Worm (Caenorhabditis elegans) whole organism, dauer: Measurements from ENCODE around the gene F55A11.6.

ENCODE experiments used
- unc-62 ChIP-seq: sonication (generic microtip); optimal IDR thresholded peaks from 2 replicates; lab custom pipeline; 2017; ENCODE audit warnings: missing biosample characterization, missing genetic modification reagents, missing genetic modification characterization

F55A11.6 gene

ce11 chrV:11802508-11802907, 25.9 kb downstream of the F55A11.6 start:
- no peak for TF ChIP-seq unc-62

DNA sequence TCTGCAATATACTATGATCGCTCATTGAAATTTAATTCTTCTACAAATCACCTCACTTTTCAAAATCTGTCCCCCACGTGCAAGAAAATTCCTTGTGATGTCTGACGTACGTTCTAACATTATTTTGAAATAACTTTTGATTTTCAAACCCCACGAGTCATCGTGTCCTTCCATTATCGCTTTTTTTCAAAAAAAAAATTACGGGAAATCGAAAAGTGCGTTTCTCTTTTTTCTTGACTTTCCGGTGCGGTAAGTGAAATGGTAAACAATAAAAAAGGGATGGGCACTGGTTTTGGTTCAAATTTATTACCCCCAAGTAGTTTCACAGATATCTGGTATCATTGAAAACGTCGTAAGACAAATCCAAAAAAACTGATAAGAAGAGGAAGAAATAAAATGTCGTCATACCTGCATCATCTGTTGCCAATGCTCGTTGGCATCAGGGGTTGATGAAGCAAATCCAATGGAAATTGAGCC, 26.9 kb downstream of the F55A11.6 start:
- TF ChIP-seq unc-62, result no peak

ce11 chrV:11809935-11810334, 33.3 kb downstream of the F55A11.6 start:
- no peak for TF ChIP-seq unc-62

DNA sequence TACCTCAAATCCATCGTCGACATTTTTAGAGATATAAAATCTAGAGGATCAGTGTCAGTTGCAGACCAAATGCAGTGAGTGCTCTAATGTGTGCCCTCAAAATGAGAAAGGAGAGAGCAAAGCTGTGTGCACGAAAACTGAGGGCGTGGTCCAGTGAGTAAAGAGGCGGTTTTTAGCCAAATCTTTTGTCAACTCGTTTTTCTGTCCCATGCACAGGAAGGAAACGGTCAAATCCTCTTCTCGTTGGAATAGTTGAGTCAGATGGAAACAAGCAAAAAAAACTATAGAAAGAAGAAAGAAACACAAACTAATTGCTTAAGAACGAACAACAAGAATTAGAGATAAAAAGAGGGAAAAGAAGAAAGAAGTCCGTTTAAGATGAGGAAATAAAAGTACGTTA, 35.3 kb downstream of the F55A11.6 start, which contains the start of gene D2023.3:
Gene D2023.3, minus strand, starts transcription at position 101 of the 400 bp plus-strand sequence.
- no peak for TF ChIP-seq unc-62

DNA sequence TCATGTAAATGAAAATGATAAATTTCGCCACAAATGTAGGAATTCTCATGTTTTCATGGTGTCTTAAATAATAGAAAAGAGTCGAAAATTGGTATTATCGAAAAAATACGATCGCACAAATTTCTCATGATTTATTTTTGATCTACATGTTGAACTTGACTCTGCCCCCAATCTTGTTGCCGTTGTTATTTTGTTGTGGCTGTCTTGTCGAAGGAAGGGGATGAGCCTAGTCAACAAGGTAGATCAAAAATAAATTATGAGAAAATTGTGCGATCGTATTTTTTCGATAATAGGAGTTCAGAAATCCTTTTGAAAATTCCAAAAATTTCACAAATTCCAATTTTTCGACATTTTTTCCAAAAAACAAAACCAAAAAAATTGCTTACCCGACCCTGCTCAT, 38.9 kb downstream of the F55A11.6 start:
- no peak for TF ChIP-seq unc-62

- TF ChIP-seq unc-62, result no peak
These were observed 40.7 kb downstream of the F55A11.6 start for ce11 chrV:11817263-11817726.

DNA sequence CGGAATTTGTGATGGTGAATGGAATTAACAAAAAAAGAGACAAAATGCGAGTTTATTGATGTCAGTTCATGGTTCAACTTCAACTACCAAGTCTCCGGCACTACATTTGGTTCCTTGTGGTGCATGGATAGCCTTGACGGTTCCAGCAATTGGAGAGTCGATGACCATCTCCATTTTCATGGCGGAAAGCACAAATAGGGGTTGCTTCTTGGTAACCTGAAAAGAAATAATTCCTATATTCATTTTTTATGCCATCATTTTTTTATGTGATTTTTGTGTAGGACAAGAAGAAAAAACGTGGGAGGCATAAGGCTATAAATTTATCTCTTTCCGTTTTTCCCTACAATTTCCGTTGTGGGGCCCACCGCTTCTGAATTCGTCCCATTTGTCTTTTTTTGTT, 41.4 kb downstream of the F55A11.6 start:
- no peak for TF ChIP-seq unc-62

- TF ChIP-seq unc-62, result no peak
These were observed 42.1 kb downstream of the F55A11.6 start for ce11 chrV:11818786-11819185.

DNA sequence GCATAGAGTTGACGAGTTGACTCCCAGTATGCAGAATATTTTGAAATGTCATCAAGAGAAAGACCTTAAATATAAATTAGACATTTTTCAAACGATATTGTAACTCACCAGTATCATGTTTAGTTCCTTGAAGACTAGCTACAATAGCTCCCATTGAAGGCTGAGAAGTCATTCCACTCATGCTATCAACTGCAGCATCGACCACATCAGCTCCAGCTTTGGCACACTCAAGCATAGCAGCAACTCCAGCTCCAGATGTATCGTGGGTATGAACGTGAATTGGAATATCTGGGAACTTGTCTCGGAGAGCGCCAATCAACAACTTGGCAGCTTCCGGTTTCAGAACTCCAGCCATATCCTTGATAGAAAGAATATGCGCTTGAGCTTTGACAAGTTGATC, 42.8 kb downstream of the F55A11.6 start:
- no peak for TF ChIP-seq unc-62

ce11 chrV:11820551-11820950, 43.9 kb downstream of the F55A11.6 start:
- TF ChIP-seq unc-62, result no peak

DNA sequence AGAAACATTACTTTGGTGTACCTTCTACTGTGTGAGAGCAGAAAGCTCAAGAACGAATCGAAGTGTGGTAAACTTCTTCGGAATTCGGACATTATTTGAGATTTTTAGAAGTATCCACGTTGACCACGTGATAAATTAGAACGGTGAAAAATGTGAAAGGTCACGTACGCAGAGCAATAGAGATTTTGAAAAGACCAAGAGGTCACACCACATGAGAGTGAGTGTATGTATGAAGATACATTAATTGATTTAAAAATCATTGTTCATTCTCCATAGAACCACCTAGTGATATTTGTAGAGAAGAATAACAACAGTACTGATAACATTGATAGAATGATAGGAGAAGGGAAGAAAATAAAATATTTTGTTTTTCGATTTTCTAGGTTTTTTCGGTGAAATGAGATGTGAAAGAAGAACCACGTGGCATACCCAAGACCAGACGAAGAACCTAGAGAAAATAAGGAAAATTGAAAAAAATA, 45.9 kb downstream of the F55A11.6 start, which contains the start of gene pyc-1:
Gene pyc-1, minus strand, starts transcription at position 69 of the 479 bp plus-strand sequence.
- no peak for TF ChIP-seq unc-62

DNA sequence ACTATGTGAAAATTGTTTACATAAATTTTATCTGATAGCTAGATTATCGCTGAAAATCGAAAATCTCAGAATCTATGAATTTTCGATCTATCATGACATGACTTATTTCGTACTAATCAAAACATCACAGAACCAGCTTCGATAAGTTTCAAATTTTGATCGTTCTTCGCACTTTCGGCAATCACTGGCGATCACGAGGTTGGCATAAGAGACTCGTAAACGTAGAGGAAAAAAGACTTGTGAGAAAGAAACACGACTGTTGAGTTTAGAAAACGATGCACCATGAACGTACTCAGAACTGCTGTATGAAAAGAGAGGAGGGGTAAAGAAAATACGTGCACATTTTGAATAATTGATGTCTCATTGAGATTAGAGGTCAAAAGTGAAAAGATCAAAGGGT, 47.3 kb downstream of the F55A11.6 start:
- TF ChIP-seq unc-62, result no peak

ce11 chrV:11825662-11826061, 49.0 kb downstream of the F55A11.6 start, which contains the start of gene D2023.4:
D2023.4 (minus strand) TSS chrV:11825762.
- TF ChIP-seq unc-62, result no peak

- no peak for TF ChIP-seq unc-62
These were observed 50.3 kb downstream of the F55A11.6 start, which contains the start of the genes mpst-1 and D2023.6 for ce11 chrV:11826967-11827366. mpst-1 (minus strand) TSS chrV:11827067. D2023.6 (plus strand) TSS chrV:11827354.

DNA sequence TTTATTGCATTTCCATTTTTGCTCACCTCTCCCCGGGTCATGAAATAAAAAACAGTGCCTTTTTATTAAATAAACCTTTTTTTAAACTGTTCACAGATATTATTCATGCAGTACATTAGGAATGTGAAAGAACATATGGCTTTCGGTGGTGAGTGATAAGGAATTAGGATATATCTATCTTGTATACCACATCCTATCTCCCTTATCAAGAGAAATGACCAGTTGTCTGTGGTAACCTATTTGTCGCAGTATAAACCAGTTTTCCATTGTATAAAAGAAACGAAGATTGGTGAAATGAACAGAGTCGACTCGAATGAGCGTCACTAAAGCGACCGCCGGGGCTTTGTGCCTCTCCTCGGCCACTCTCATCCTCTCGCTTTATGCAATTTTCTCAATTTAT, 52.6 kb downstream of the F55A11.6 start, which contains the start of gene col-158:
Gene col-158, plus strand, starts transcription at position 301 of the 400 bp plus-strand sequence.
- no peak for TF ChIP-seq unc-62
